Fruit fly (Drosophila melanogaster) S2 (cell line): Measurements from ENCODE around the gene skd.

Experiments used
- CG8478 ChIP-seq: fragments of >200 bp; optimal IDR thresholded peaks from 2 replicates; lab custom pipeline; 2018
- CTCF ChIP-seq, 2 experiments: fragments of >200 bp; optimal IDR thresholded peaks; 2 replicates each; lab custom pipeline; 2018

skd gene

DNA sequence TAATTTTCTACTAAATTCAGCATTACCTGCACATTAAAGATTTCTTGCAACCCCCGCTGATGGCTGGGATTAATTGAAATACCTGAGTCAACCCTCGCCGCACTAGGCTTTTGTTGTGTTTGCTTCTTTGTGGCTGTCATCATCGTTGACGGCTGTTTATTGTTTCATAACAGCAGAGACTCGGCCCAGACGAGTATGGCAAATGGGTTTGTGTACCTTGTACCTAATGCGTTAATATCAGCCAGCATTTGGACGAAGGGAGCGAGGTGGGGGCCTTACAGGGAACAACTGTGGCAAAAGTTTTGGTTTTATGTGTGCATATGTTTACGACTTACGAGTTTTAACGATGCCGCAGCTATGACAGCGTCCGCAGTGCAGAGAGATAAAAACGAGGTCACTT, 28.6 kb upstream of the skd start:
- TF ChIP-seq CG8478 (lab: Kevin White, UChicago), result no peak
- TF ChIP-seq CTCF (optimal IDR thresholded peaks at IDR 0.05; lab: Kevin White, UChicago), result no peak

DNA sequence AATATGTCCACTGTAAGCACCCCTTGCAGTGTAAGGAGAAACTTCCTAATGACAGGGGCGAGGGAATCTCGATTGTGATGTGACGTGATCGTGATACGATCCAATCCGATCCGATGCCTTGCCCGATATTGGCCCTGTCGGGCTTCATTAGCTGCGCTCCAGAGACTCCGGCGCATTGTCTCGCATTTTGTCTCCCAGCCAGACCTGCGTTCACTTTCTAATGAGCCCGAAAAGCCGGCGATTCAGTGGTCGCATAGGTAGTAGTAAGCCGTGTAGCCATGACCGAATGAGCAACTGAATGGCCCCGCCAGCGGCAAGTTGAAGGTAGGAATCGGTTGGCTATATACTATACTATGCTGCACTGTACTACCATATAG, 27.6 kb upstream of the skd start:
- TF ChIP-seq CG8478 (lab: Kevin White, UChicago) (no peak), CTCF (optimal IDR thresholded peaks at IDR 0.05; lab: Kevin White, UChicago) (no peak)

DNA sequence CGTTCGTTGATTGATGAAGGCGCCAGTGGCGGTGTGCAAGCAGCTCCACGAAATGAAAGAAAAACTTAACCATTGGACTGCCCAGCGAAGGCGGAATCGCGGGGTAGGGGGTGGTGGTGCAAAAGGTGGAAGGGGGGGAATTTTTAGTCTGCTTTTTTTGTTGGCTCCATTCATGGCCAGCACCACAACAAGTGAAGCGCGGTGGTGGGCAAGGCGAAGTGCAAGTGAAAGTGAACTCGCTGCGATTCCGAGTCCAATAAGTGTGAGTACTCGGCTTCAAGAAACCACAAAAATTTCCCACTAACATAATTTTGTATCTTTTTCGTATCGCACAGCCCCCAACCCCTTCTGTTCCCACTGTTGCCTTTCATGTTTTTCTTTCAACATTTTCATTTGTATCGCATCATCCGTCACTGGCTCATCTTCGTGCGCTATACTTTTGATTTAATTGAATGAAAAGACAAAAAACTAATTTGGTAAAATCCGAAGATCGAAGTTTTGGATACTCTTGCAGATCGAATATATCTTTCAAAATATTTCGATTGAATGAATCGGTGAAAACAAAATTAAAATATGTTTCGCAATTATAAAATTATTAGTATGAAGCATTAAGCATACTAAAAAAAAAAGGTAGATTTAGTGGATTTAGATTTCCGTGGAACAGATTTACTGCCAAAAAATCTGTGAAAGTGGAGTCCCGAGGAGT, 27.1 kb upstream of the skd start:
- no peak for TF ChIP-seq CTCF (optimal IDR thresholded peaks at IDR 0.05; lab: Kevin White, UChicago)
- TF ChIP-seq CG8478 (lab: Kevin White, UChicago), result no peak

DNA sequence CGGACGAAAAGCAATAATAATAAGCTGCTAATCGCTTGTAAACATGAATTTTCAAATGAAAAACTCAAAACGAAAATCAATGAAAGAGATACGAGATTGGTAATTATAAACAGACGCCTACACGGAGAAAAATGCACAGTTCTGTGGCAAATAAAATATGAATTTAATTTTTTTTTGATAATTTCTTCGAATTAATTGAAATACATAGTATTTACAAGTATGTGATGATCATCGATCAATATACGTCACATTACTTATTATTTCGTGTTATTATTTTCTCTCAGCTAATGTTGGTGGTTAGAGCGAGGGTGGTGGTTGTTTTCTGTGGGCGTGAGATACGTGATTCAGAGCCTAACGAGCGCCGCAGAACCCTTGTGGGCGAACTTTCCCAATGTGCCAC, 26.5 kb upstream of the skd start:
- TF ChIP-seq CTCF (optimal IDR thresholded peaks at IDR 0.05; lab: Kevin White, UChicago) (no peak), CG8478 (lab: Kevin White, UChicago) (no peak)

DNA sequence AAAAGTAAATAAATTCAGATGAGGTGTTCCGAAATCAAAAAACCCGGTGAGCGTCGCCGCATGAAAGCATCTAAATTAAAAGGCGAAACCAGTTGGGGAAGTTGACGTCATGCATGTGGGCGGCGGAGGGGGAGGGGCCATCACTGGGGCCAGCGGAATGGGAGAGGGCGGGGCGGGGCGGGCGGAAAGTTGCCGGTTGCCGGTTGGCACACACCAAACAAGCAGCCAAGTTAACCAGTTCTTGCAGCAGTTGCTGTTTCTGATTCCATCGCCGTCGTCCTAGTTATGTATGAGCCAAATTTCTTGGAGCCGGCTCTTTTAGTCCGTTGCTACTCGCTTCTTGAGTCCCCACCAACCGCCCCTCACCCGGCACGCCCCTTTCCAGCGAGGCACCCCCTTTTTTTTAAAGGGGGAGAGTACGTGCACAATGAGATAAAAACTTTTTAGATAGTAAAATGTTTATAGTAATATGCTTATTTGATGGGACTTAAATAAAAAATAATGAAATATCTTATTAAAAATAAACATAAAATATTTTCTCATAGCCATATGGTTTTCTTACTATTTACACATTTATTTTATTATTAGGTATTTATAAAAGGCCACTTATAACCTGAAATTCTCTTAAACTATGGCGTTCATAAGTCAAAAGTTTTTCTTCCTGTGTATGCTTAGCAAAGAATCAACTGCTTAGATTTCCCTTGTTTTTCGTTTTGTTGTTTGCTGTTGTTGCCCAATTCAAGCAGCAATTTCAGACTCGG, 25.1 kb upstream of the skd start:
- TF ChIP-seq CTCF (optimal IDR thresholded peaks at IDR 0.05; lab: Kevin White, UChicago), result no peak

DNA sequence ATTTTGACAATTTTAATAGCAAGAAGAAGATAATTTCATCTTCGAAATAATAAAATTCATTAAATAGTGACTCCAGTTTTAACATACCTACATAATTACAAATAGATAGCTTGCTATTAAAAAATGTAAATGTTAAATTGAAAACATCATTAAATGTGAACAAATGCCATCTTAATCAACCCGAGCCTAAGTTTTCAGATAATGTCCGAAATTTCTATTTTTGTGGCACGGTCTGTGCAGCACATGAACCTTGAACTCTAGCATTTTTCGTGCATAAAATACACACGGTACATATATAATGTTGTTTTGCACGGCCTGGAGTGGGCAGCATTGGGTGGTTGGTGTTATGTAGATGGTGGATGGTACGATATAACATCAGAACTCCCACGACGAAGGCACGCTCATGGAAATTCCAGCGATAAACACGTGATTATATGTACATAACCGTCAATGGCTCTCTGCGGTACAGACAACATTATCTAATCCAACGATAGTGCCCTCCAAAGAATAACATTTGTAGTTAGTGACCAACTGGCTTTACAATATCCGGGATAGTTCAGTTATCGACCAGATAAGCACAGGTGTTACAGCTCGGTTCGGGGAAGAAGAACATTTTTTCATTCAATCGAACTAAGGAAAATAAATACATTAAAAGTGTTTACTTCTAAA, 23.0 kb upstream of the skd start:
- TF ChIP-seq CTCF (optimal IDR thresholded peaks at IDR 0.05; lab: Kevin White, UChicago), result no peak
- TF ChIP-seq CG8478 (lab: Kevin White, UChicago), result no peak

DNA sequence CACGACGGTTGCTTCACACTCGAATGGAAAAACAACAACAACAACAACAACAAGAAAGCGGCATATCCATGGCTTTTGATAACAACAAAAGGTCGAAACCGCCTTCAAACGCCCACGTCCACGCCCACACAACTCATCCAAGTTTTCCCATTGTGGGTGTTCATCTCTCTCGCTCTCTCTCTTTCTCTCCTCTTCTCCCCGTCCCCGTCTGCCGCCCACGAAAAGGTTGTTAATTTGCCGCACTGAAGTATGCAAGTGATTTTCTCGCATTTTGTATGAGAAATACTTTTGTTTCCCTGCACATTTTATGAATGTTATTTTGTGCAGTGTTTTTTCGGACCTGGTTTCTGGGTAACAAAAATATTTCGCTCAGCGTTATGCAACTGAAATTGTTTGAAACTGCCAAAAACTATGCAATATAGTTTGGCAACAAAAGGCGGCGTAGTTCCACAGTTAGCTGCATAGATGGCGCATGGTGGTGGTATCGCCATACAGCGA, 22.2 kb upstream of the skd start:
- no peak for TF ChIP-seq CG8478 (lab: Kevin White, UChicago)
- TF ChIP-seq CTCF (optimal IDR thresholded peaks at IDR 0.05; lab: Kevin White, UChicago), result peak; percentile 98

dm6 chr3L:21047734-21048657, 20.8 kb upstream of the skd start:
- TF ChIP-seq CG8478 (lab: Kevin White, UChicago) (no peak), CTCF (optimal IDR thresholded peaks at IDR 0.05; lab: Kevin White, UChicago) (no peak)

DNA sequence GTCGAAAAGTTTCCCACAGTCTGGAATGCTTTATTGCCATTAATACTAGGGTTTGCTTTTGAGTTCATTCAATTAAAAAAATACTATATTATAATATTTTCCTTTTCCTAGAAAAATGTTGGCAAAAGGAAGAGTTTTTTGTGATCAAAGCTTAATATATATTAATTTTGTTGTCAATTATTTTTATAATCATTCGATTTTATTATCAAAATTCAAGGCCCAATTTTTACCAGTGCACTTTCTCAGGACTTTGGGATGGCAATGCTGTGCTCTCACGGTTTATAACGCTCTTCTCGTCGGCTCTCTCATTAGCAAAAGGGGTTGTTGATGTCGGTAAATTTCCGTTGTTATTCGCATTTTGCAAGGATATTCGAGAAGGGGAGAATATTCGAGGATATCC, 19.8 kb upstream of the skd start:
- no peak for TF ChIP-seq CTCF (optimal IDR thresholded peaks at IDR 0.05; lab: Kevin White, UChicago)
- TF ChIP-seq CG8478 (lab: Kevin White, UChicago), result no peak

- TF ChIP-seq CG8478 (lab: Kevin White, UChicago) (no peak), CTCF (optimal IDR thresholded peaks at IDR 0.05; lab: Kevin White, UChicago) (no peak)
These were observed 19.0 kb upstream of the skd start for dm6 chr3L:21046107-21046708.

DNA sequence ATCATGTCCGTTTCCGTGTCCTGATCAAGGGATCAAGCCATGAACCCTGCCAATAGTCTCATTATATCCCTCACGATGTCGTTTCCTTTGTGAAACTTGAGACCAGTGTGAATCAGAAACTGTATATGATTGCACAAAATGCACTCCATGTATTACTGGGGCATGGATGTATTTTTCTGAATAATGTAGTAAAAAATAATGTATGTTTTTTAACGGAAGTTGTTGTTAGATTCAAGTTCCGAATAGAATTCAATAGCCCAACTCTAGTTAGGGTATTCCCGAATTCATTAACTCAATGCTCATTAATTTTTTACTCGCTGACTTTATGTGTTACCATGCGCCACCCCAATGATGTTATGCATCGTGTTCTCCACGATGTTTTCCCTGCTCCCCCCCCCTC, 17.5 kb upstream of the skd start:
- TF ChIP-seq CTCF (optimal IDR thresholded peaks at IDR 0.05; lab: Kevin White, UChicago) (no peak), CG8478 (lab: Kevin White, UChicago) (no peak)

dm6 chr3L:21043894-21044682, 16.9 kb upstream of the skd start:
- TF ChIP-seq CTCF (optimal IDR thresholded peaks at IDR 0.05; lab: Kevin White, UChicago) (no peak), CG8478 (lab: Kevin White, UChicago) (no peak)

dm6 chr3L:21043435-21043834, 16.2 kb upstream of the skd start:
- no peak for TF ChIP-seq CTCF (optimal IDR thresholded peaks at IDR 0.05; lab: Kevin White, UChicago)
- TF ChIP-seq CG8478 (lab: Kevin White, UChicago), result no peak
